Fruit fly (Drosophila melanogaster): ENCODE data around the gene CG12520.
A peak's percentile ranks its signal among the peaks of the same experiment; 100 is the strongest.

dm6 chr3L:12874211-12874610 lies 28.3 kb downstream of the CG12520 start:
- TF ChIP-seq Fer2 (tag; optimal IDR thresholded peaks at IDR 0.05) (no peak), ken (GFP tag; IDR thresholded peaks at IDR 0.05) (no peak), CTCF (GFP tag; optimal IDR thresholded peaks at IDR 0.05) (no peak), bbx (GFP tag; IDR thresholded peaks at IDR 0.05; ENCODE audit: partially characterized antibody) (no peak), fd3F (GFP tag; optimal IDR thresholded peaks at IDR 0.05) (peak; percentile 7), Spps (tag; optimal IDR thresholded peaks at IDR 0.05) (no peak), Hr39 (optimal IDR thresholded peaks at IDR 0.05) (no peak), Oaz (GFP tag; IDR thresholded peaks at IDR 0.05) (no peak), Dref (GFP tag; IDR thresholded peaks at IDR 0.05) (no peak), Side (GFP tag; optimal IDR thresholded peaks at IDR 0.05) (no peak), ems (GFP tag; optimal IDR thresholded peaks at IDR 0.05) (no peak), kni (GFP tag; optimal IDR thresholded peaks at IDR 0.05) (no peak), CG4424 (GFP tag; optimal IDR thresholded peaks at IDR 0.05) (no peak), Fer1 (GFP tag; optimal IDR thresholded peaks at IDR 0.05) (no peak)

Measured in whole organism, embryonic.